Fruit fly (Drosophila melanogaster): ENCODE measurements around the gene CycD.

Gene CycD

dm6 chrX:15891606-15892345 lies 17.7 kb downstream of the CycD start, which contains the start of gene shi (continued):
- TF ChIP-seq CG1647 (GFP tag; optimal IDR thresholded peaks at IDR 0.05) (no peak), ato (GFP tag; IDR thresholded peaks at IDR 0.05; ENCODE audit: partially characterized antibody) (peak; percentile 99), dan (GFP tag; IDR thresholded peaks at IDR 0.05) (no peak), Dref (GFP tag; IDR thresholded peaks at IDR 0.05) (peak; percentile 96), CG10274 (GFP tag; optimal IDR thresholded peaks at IDR 0.05) (no peak), CG12659 (GFP tag; optimal IDR thresholded peaks at IDR 0.05) (peak; percentile 76), CG12769 (tag; optimal IDR thresholded peaks at IDR 0.05) (peak; percentile 46), wek (GFP tag; optimal IDR thresholded peaks at IDR 0.05) (no peak), Sox100B (GFP tag; optimal IDR thresholded peaks at IDR 0.05) (no peak), Elba2 (GFP tag; optimal IDR thresholded peaks at IDR 0.05) (peak; percentile 65), CG8089 (GFP tag; optimal IDR thresholded peaks at IDR 0.05) (no peak), TFAM (GFP tag; optimal IDR thresholded peaks at IDR 0.05) (no peak), sens-2 (GFP tag; IDR thresholded peaks at IDR 0.05) (no peak), CG4328 (GFP tag; optimal IDR thresholded peaks at IDR 0.05) (no peak), CG43689 (GFP tag; IDR thresholded peaks at IDR 0.05) (no peak), Nf-YA (GFP tag; IDR thresholded peaks at IDR 0.05) (0 out of 2 replicates have a peak, but pooled peaks have one; percentile 18), bcd (GFP tag; optimal IDR thresholded peaks at IDR 0.05) (peak; percentile 3), CG3407 (GFP tag; optimal IDR thresholded peaks at IDR 0.05) (no peak), bbx (GFP tag; IDR thresholded peaks at IDR 0.05; ENCODE audit: partially characterized antibody) (peak; percentile 99), CG1603 (tag; optimal IDR thresholded peaks at IDR 0.05) (peak; percentile 79), grn (GFP tag; optimal IDR thresholded peaks at IDR 0.05) (peak; percentile 52), run (tag; optimal IDR thresholded peaks at IDR 0.05) (no peak), al (GFP tag; IDR thresholded peaks at IDR 0.05) (0 out of 2 replicates have a peak, but pooled peaks have one; percentile 20), crp (GFP tag; optimal IDR thresholded peaks at IDR 0.05) (peak in 1 of 2 experiments; percentile 87), Sry-β (GFP tag; optimal IDR thresholded peaks at IDR 0.05) (no peak), Rfx (GFP tag; IDR thresholded peaks at IDR 0.05) (no peak; the same call in 1 of the 2 replicates), Ets97D (GFP tag; optimal IDR thresholded peaks at IDR 0.05) (peak; percentile 69), Xrp1 (GFP tag; IDR thresholded peaks at IDR 0.05) (no peak), hbn (GFP tag; IDR thresholded peaks at IDR 0.05; ENCODE audit: partially characterized antibody) (peak; percentile 96), az2 (GFP tag; optimal IDR thresholded peaks at IDR 0.05) (no peak), CG9797 (GFP tag; optimal IDR thresholded peaks at IDR 0.05) (peak; percentile 85), gt (GFP tag; IDR thresholded peaks at IDR 0.05) (no peak), CG31388 (GFP tag; optimal IDR thresholded peaks at IDR 0.05) (no peak), dpn (GFP tag; optimal IDR thresholded peaks at IDR 0.05) (peak; percentile 23 to 35), Awh (GFP tag; IDR thresholded peaks at IDR 0.05) (no peak), nerfin-2 (GFP tag; IDR thresholded peaks at IDR 0.05; ENCODE audit: partially characterized antibody) (peak; percentile 99), CoRest (tag; optimal IDR thresholded peaks at IDR 0.05) (no peak), fd3F (GFP tag; optimal IDR thresholded peaks at IDR 0.05) (no peak), CG7745 (tag; optimal IDR thresholded peaks at IDR 0.05) (no peak), Asciz (GFP tag; optimal IDR thresholded peaks at IDR 0.05) (no peak), PHDP (tag; optimal IDR thresholded peaks at IDR 0.05) (peak; percentile 11), CG13296 (GFP tag; optimal IDR thresholded peaks at IDR 0.05) (peak; percentile 23), CG10267 (tag; optimal IDR thresholded peaks at IDR 0.05) (peak; percentile 70), Dbx (GFP tag; IDR thresholded peaks at IDR 0.05) (peak; percentile 61; the same call in 2 of the 3 replicates), tio (GFP tag; optimal IDR thresholded peaks at IDR 0.05) (no peak), Atf-2 (GFP tag; optimal IDR thresholded peaks at IDR 0.05) (no peak), jigr1 (GFP tag; IDR thresholded peaks at IDR 0.05) (no peak), pho (GFP tag; optimal IDR thresholded peaks at IDR 0.05) (peak; percentile 33), Ptx1 (GFP tag; IDR thresholded peaks at IDR 0.05) (no peak)

All from whole organism, embryonic.